Worm (Caenorhabditis elegans) whole organism, late embryonic: Measurements from ENCODE around the gene fbxb-117.

ENCODE experiments used
- C38D4.7 ChIP-seq: fragments of 200-800 bp; sonication (Bioruptor generic); optimal IDR thresholded peaks from 2 replicates; lab custom pipeline; 2018; ENCODE audit warnings: mild to moderate bottlenecking, missing genetic modification characterization, moderate library complexity, missing compliant biosample characterization
- F13H6.1 ChIP-seq: sonication (generic microtip); optimal IDR thresholded peaks from 2 replicates; lab custom pipeline; 2016; ENCODE audit warnings: missing genetic modification characterization, missing compliant biosample characterization
- K09A11.1 ChIP-seq: sonication (generic microtip); optimal IDR thresholded peaks from 2 replicates; lab custom pipeline; 2017; ENCODE audit warnings: antibody characterized with exemption, mild to moderate bottlenecking, missing genetic modification characterization, missing compliant biosample characterization; ENCODE audit not compliant: insufficient read depth
- Y22D7AL.16 ChIP-seq: sonication (generic microtip); optimal IDR thresholded peaks from 2 replicates; lab custom pipeline; 2016; ENCODE audit warnings: missing genetic modification characterization, missing compliant biosample characterization
- ama-1 ChIP-seq: fragments of 150-350 bp; optimal IDR thresholded peaks from 2 replicates; lab custom pipeline; 2014
- ceh-19 ChIP-seq: fragments of 200-800 bp; sonication (Bioruptor generic); optimal IDR thresholded peaks from 2 replicates; lab custom pipeline; 2018; ENCODE audit warnings: mild to moderate bottlenecking, missing genetic modification characterization, missing compliant biosample characterization
- ceh-2 ChIP-seq: sonication (generic microtip); optimal IDR thresholded peaks from 2 replicates; lab custom pipeline; 2016; ENCODE audit warnings: missing genotype, missing genetic modification characterization, missing compliant biosample characterization
- ceh-22 ChIP-seq: sonication (generic microtip); optimal IDR thresholded peaks from 2 replicates; lab custom pipeline; 2017; ENCODE audit warnings: missing biosample characterization, missing genetic modification characterization
- ceh-24 ChIP-seq: sonication (generic microtip); optimal IDR thresholded peaks from 2 replicates; lab custom pipeline; 2016; ENCODE audit warnings: mild to moderate bottlenecking, missing genetic modification characterization, missing compliant biosample characterization
- ceh-34 ChIP-seq: sonication (generic microtip); optimal IDR thresholded peaks from 2 replicates; lab custom pipeline; 2016; ENCODE audit warnings: mild to moderate bottlenecking, missing genetic modification characterization, missing compliant biosample characterization
- ceh-45 ChIP-seq: fragments of 200-800 bp; sonication (Bioruptor generic); IDR thresholded peaks from 2 replicates; pipeline ENCODE4 v1.3.6; 2022; ENCODE audit warnings: missing genetic modification reagents, missing genetic modification characterization, missing compliant biosample characterization
- ceh-48 ChIP-seq: sonication (generic microtip); optimal IDR thresholded peaks from 2 replicates; lab custom pipeline; 2016; ENCODE audit warnings: missing genetic modification characterization, inconsistent platforms, missing compliant biosample characterization
- che-1 ChIP-seq: sonication (generic microtip); optimal IDR thresholded peaks from 2 replicates; lab custom pipeline; 2016; ENCODE audit warnings: mild to moderate bottlenecking, missing genetic modification characterization, missing compliant biosample characterization
- dve-1 ChIP-seq: sonication (generic microtip); optimal IDR thresholded peaks from 2 replicates; lab custom pipeline; 2017; ENCODE audit warnings: antibody characterized with exemption, mild to moderate bottlenecking, missing genetic modification characterization, missing compliant biosample characterization
- elt-4 ChIP-seq: sonication (generic microtip); optimal IDR thresholded peaks from 2 replicates; lab custom pipeline; 2016; ENCODE audit warnings: missing genetic modification characterization, missing compliant biosample characterization
- ets-4 ChIP-seq: sonication (generic microtip); optimal IDR thresholded peaks from 2 replicates; lab custom pipeline; 2016; ENCODE audit warnings: missing genetic modification characterization, missing compliant biosample characterization
- fax-1 ChIP-seq: sonication (generic microtip); optimal IDR thresholded peaks from 2 replicates; lab custom pipeline; 2016; ENCODE audit warnings: missing genotype, missing genetic modification characterization, missing compliant biosample characterization
- gmeb-2 ChIP-seq: sonication (generic microtip); optimal IDR thresholded peaks from 2 replicates; lab custom pipeline; 2016; ENCODE audit warnings: missing genetic modification characterization, inconsistent platforms, missing compliant biosample characterization
- hlh-13 ChIP-seq: fragments of 200-800 bp; sonication (Bioruptor generic); optimal IDR thresholded peaks from 2 replicates; lab custom pipeline; 2018; ENCODE audit warnings: mild to moderate bottlenecking, missing genetic modification characterization, missing compliant biosample characterization
- hlh-15 ChIP-seq: sonication (generic microtip); optimal IDR thresholded peaks from 2 replicates; lab custom pipeline; 2016; ENCODE audit warnings: missing genetic modification characterization, missing compliant biosample characterization
- hlh-30 ChIP-seq: sonication (generic microtip); optimal IDR thresholded peaks from 2 replicates; lab custom pipeline; 2017; ENCODE audit warnings: antibody characterized with exemption, missing genetic modification characterization, missing compliant biosample characterization; ENCODE audit not compliant: insufficient read depth
- hlh-8 ChIP-seq: sonication (generic microtip); optimal IDR thresholded peaks from 2 replicates; lab custom pipeline; 2016; ENCODE audit warnings: missing genotype, missing genetic modification characterization, missing compliant biosample characterization
- lim-6 ChIP-seq: sonication (generic microtip); optimal IDR thresholded peaks from 2 replicates; lab custom pipeline; 2016; ENCODE audit warnings: missing genetic modification characterization, missing compliant biosample characterization
- madf-2 ChIP-seq: sonication (generic microtip); optimal IDR thresholded peaks from 2 replicates; lab custom pipeline; 2017; ENCODE audit warnings: missing genetic modification characterization, missing compliant biosample characterization
- odd-2 ChIP-seq: sonication (generic microtip); optimal IDR thresholded peaks from 2 replicates; lab custom pipeline; 2017; ENCODE audit warnings: antibody characterized with exemption, mild to moderate bottlenecking, missing genetic modification characterization, missing compliant biosample characterization
- pat-9 ChIP-seq: fragments of 200-800 bp; sonication (Bioruptor generic); optimal IDR thresholded peaks from 2 replicates; lab custom pipeline; 2018; ENCODE audit warnings: mild to moderate bottlenecking, missing genetic modification characterization, moderate library complexity, missing compliant biosample characterization
- pha-2 ChIP-seq: sonication (generic microtip); optimal IDR thresholded peaks from 2 replicates; lab custom pipeline; 2017; ENCODE audit warnings: mild to moderate bottlenecking, missing genetic modification characterization, missing compliant biosample characterization
- pqm-1 ChIP-seq: sonication (generic microtip); optimal IDR thresholded peaks from 2 replicates; lab custom pipeline; 2016; ENCODE audit warnings: missing genetic modification characterization, missing compliant biosample characterization
- ref-2 ChIP-seq: sonication (generic microtip); optimal IDR thresholded peaks from 2 replicates; lab custom pipeline; 2016; ENCODE audit warnings: missing genetic modification characterization, missing compliant biosample characterization
- sdc-2 ChIP-seq: sonication (generic microtip); optimal IDR thresholded peaks from 2 replicates; lab custom pipeline; 2016; ENCODE audit warnings: missing genotype, missing genetic modification characterization, missing compliant biosample characterization
- sox-2 ChIP-seq: fragments of 200-800 bp; sonication (Bioruptor generic); IDR thresholded peaks from 2 replicates; pipeline ENCODE4 v1.3.6; 2022; ENCODE audit warnings: missing genetic modification reagents, missing genetic modification characterization, missing compliant biosample characterization
- sox-4 ChIP-seq: sonication (generic microtip); optimal IDR thresholded peaks from 2 replicates; lab custom pipeline; 2017; ENCODE audit warnings: mild to moderate bottlenecking, missing genetic modification characterization, inconsistent platforms, missing compliant biosample characterization
- tbx-7 ChIP-seq: sonication (generic microtip); optimal IDR thresholded peaks from 2 replicates; lab custom pipeline; 2016; ENCODE audit warnings: missing genotype, missing genetic modification characterization, missing compliant biosample characterization
- ttx-3 ChIP-seq: sonication (generic microtip); optimal IDR thresholded peaks from 2 replicates; lab custom pipeline; 2016; ENCODE audit warnings: missing genetic modification reagents, missing genetic modification characterization, missing compliant biosample characterization
- unc-3 ChIP-seq, 2 experiments: fragments of 200-800 bp in 1 of 2; sonication (Bioruptor generic) in 1 of 2; sonication (generic microtip) in 1 of 2; conservative IDR thresholded peaks in 1 of 2; optimal IDR thresholded peaks in 1 of 2; 2 replicates each; pipeline versions ENCODE4 v1.3.6 to Lab custom; 2016 to 2022; ENCODE audit warnings: missing compliant biosample characterization in 2 of 2, missing genetic modification characterization in 2 of 2, missing genetic modification reagents in 1 of 2
- unc-42 ChIP-seq: sonication (generic microtip); optimal IDR thresholded peaks from 2 replicates; lab custom pipeline; 2016; ENCODE audit warnings: missing genotype, missing genetic modification characterization, missing compliant biosample characterization
- zip-5 ChIP-seq: sonication (generic microtip); optimal IDR thresholded peaks from 2 replicates; lab custom pipeline; 2016; ENCODE audit warnings: missing genetic modification characterization, missing compliant biosample characterization
- ztf-16 ChIP-seq: sonication (generic microtip); optimal IDR thresholded peaks from 2 replicates; lab custom pipeline; 2017; ENCODE audit warnings: missing genetic modification characterization, missing compliant biosample characterization

fbxb-117 gene

DNA sequence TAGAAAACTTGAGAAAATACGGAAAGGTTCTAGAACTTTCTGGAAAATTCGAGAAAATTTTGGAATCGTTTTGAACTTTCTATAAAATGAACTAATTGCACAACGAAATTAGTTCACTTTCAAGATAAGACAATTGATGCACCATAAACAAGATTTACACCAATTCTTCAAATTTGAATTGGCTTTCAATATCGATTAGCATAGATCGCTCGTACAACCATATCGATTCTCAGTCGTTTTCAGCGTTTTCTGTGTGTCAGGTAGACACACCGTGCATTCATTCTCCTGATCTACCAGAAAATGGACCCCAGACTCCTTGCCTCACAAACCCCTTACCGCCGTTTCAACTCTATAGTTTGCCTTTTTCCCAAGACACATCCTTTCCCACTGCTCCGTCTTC is at the start of gene fbxb-117:
TSS of gene fbxb-117 (plus strand) at position 301 of the 400 bp plus-strand sequence.
- no peak for TF ChIP-seq ceh-34 (tag; lab: Kevin White, UChicago)
- no peak for TF ChIP-seq ztf-16 (tag; lab: Kevin White, UChicago)
- TF ChIP-seq hlh-30: no peak
- TF ChIP-seq fax-1 (tag; lab: Kevin White, UChicago): no peak
- no peak for TF ChIP-seq lim-6
- no peak for TF ChIP-seq ceh-48 (tag; lab: Kevin White, UChicago)
- no peak for TF ChIP-seq che-1
- no peak for TF ChIP-seq sox-4 (tag; lab: Kevin White, UChicago)
- no peak for TF ChIP-seq tbx-7 (tag; lab: Kevin White, UChicago)
- no peak for TF ChIP-seq hlh-15
- no peak for TF ChIP-seq ref-2
- TF ChIP-seq ets-4 (tag; lab: Kevin White, UChicago): no peak
- TF ChIP-seq pat-9 (tag; lab: Kevin White, UChicago): no peak
- no peak for TF ChIP-seq ttx-3 (tag; lab: Kevin White, UChicago)

ce11 chrV:19233469-19233868 is 48.9 kb upstream of the fbxb-117 start, which contains the start of gene fbxb-116:
Gene fbxb-116 (plus strand): TSS chrV:19233769.
- TF ChIP-seq ref-2: no peak
- TF ChIP-seq ceh-45 (GFP tag; lab: Robert Waterston, UW): no peak

- TF ChIP-seq ceh-24 (tag; lab: Kevin White, UChicago): no peak
Measured at ce11 chrV:19237204-19237603, 45.2 kb upstream of the fbxb-117 start, which contains the start of gene fbxb-2. Gene fbxb-2 (minus strand): TSS chrV:19237304.

DNA sequence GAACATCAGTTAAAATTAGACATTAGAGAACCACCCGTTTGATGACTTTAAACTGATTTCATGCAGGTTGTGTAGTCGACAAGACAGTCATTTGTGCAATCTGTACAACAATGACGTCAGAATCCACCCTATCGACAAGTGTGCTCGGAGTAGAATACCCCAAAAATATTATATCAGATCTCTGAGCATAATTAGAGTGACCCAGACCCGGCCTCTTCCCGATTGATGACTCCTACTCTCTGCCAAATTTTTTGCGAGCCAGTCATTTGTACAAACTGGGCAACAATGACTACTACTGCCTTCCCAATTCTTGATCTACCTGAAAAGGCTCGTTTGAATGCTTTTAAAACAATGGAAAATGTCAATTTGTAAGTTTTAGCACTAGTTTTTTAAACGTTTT is 42.3 kb upstream of the fbxb-117 start, which contains the start of the genes fbxb-115 and fbxb-1:
TSS of gene fbxb-115 (minus strand) at position 101 of the 400 bp plus-strand sequence.
TSS of gene fbxb-1 (plus strand) at position 226 of the 400 bp plus-strand sequence.
- TF ChIP-seq fax-1 (tag; lab: Kevin White, UChicago) (no peak), ttx-3 (tag; lab: Kevin White, UChicago) (no peak), unc-3 (GFP tag; conservative IDR thresholded peaks at IDR 0.05; lab: Robert Waterston, UW) (no peak), unc-3 (tag; optimal IDR thresholded peaks at IDR 0.05; lab: Kevin White, UChicago) (no peak), F13H6.1 (no peak), ceh-22 (tag; lab: Kevin White, UChicago) (no peak), ama-1 (no peak), odd-2 (tag; lab: Kevin White, UChicago) (no peak), zip-5 (no peak), K09A11.1 (tag; lab: Kevin White, UChicago) (no peak), hlh-13 (no peak), pha-2 (tag; lab: Kevin White, UChicago) (no peak), gmeb-2 (tag; lab: Kevin White, UChicago) (no peak), Y22D7AL.16 (tag; lab: Kevin White, UChicago) (no peak), madf-2 (tag; lab: Kevin White, UChicago) (no peak), pqm-1 (tag; lab: Kevin White, UChicago) (no peak), ceh-24 (tag; lab: Kevin White, UChicago) (no peak), hlh-15 (no peak)

DNA sequence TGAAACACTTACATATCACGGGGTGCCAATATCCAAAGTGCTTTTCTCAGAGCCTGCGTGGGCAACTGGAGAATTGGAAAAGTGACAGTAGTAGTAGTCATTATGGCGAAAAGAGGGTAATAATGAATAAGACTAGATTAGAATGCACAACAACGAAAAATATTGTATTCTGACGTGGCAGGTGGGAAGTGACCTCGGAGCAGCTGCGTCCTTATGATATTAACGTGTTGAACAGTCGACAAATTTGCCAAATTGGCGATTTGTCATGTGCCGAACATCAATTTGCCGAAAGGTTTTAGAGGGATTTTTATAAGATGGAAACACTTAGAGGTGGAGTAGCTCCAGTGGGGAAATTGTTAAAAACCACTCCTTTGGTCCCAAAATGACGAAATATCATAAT is 31.4 kb upstream of the fbxb-117 start, which contains the start of gene str-81:
TSS of gene str-81 (minus strand) at position 101 of the 400 bp plus-strand sequence.
- no peak for TF ChIP-seq che-1
- no peak for TF ChIP-seq ttx-3 (tag; lab: Kevin White, UChicago)
- TF ChIP-seq dve-1 (tag; lab: Kevin White, UChicago): no peak
- no peak for TF ChIP-seq ceh-45 (GFP tag; lab: Robert Waterston, UW)
- TF ChIP-seq ceh-19 (GFP tag; lab: Kevin White, UChicago): no peak
- TF ChIP-seq unc-3 (GFP tag; conservative IDR thresholded peaks at IDR 0.05; lab: Robert Waterston, UW): no peak
- no peak for TF ChIP-seq unc-3 (tag; optimal IDR thresholded peaks at IDR 0.05; lab: Kevin White, UChicago)
- no peak for TF ChIP-seq sox-2 (GFP tag; lab: Robert Waterston, UW)
- TF ChIP-seq madf-2 (tag; lab: Kevin White, UChicago): no peak
- TF ChIP-seq ets-4 (tag; lab: Kevin White, UChicago): no peak
- TF ChIP-seq elt-4: no peak
- no peak for TF ChIP-seq unc-42 (tag; lab: Kevin White, UChicago)
- TF ChIP-seq pat-9 (tag; lab: Kevin White, UChicago): no peak
- TF ChIP-seq hlh-8: no peak
- no peak for TF ChIP-seq sdc-2
- no peak for TF ChIP-seq C38D4.7 (GFP tag; lab: Kevin White, UChicago)
- no peak for TF ChIP-seq ceh-2 (tag; lab: Kevin White, UChicago)
